Fruit fly (Drosophila melanogaster) whole organism, embryonic: ENCODE results near the gene CG1910.

Experiments
- CG12155 ChIP-seq: fragments of 200-800 bp; sonication (Bioruptor generic); optimal IDR thresholded peaks from 3 replicates; lab custom pipeline; 2016; ENCODE audit warnings: missing biosample characterization, missing genetic modification characterization
- CG16813 ChIP-seq: fragments of 200-800 bp; sonication (Bioruptor generic); IDR thresholded peaks from 3 replicates; pipeline ENCODE4 v1.3.6; 2022; ENCODE audit warnings: missing biosample characterization, missing genetic modification characterization; ENCODE audit not compliant: partially characterized antibody
- CG17361 ChIP-seq: fragments of 200-800 bp; sonication (Bioruptor generic); IDR thresholded peaks from 3 replicates; pipeline ENCODE4 v1.3.6; 2022; ENCODE audit warnings: missing biosample characterization, missing genetic modification characterization
- CG4617 ChIP-seq: fragments of 200-800 bp; sonication (Bioruptor generic); optimal IDR thresholded peaks from 3 replicates; lab custom pipeline; 2016; ENCODE audit warnings: missing biosample characterization, missing genetic modification characterization, borderline replicate concordance
- Vsx1 ChIP-seq: fragments of 200-800 bp; sonication (Bioruptor generic); optimal IDR thresholded peaks from 2 replicates; lab custom pipeline; 2017; ENCODE audit warnings: missing biosample characterization, mild to moderate bottlenecking, missing genetic modification characterization, missing genetic modification reagents

dm6 chr3R:31719497-31719896 is 27.9 kb upstream of the CG1910 start:
- TF ChIP-seq CG16813 = no peak
- TF ChIP-seq CG4617 (GFP tag; lab: Kevin White, UChicago) = no peak
- no peak for TF ChIP-seq CG12155 (GFP tag; lab: Kevin White, UChicago)
- no peak for TF ChIP-seq Vsx1 (GFP tag; lab: Kevin White, UChicago)
- no peak for TF ChIP-seq CG17361 (GFP tag; lab: Robert Waterston, UW)
